Fruit fly (Drosophila melanogaster): Measurements from ENCODE around the gene CG15167.

DNA sequence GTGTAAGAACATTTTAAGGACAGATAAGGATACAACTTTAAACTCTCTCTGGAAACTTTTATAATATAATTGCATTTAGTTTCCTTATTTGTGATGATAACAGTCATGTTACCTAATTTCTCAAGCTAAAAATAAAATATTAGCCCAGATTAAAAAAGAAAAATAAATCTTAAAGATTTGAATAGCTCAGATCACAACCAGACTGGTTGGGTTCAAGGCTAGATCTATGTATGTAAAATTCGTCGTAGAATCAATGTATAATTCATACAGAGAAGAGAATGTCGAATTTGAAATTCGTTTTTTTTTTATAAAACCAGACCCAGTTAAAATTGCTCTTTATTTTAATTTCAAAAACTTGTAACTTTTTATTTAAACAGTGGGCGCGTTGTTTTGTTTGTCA, 26.1 kb upstream of the CG15167 start:
- no peak for TF ChIP-seq CG7101 (tag; optimal IDR thresholded peaks at IDR 0.05)
- no peak for TF ChIP-seq kay (GFP tag; ENCODE audit: borderline replicate concordance)
- no peak for TF ChIP-seq Clk (GFP tag; optimal IDR thresholded peaks at IDR 0.05)
- TF ChIP-seq CG33017 (tag; optimal IDR thresholded peaks at IDR 0.05): no peak
- no peak for TF ChIP-seq CG7045 (GFP tag; optimal IDR thresholded peaks at IDR 0.05)
- no peak for TF ChIP-seq CG5204 (GFP tag; optimal IDR thresholded peaks at IDR 0.05)
- TF ChIP-seq CG1620 (GFP tag; optimal IDR thresholded peaks at IDR 0.05): no peak
- TF ChIP-seq pad (GFP tag; optimal IDR thresholded peaks at IDR 0.05): no peak
- TF ChIP-seq Crg-1 (GFP tag; optimal IDR thresholded peaks at IDR 0.05): no peak
- no peak for TF ChIP-seq cic (GFP tag; optimal IDR thresholded peaks at IDR 0.05)
- TF ChIP-seq CG11617 (GFP tag; optimal IDR thresholded peaks at IDR 0.05): no peak
